Fruit fly (Drosophila melanogaster) whole organism, prepupa: ENCODE data around the gene CG34316.

Experiments
- Blimp-1 ChIP-seq: fragments of 200-800 bp; sonication (Bioruptor generic); optimal IDR thresholded peaks from 3 replicates; lab custom pipeline; 2017; ENCODE audit warnings: missing biosample characterization, missing genetic modification characterization, mild to moderate bottlenecking, moderate library complexity, missing genetic modification reagents
- CG8319 ChIP-seq: fragments of 200-800 bp; sonication (Bioruptor generic); optimal IDR thresholded peaks from 3 replicates; lab custom pipeline; 2016; ENCODE audit warnings: missing biosample characterization, missing genetic modification characterization
- Eip75B ChIP-seq: fragments of 200-800 bp; sonication (Bioruptor generic); optimal IDR thresholded peaks from 3 replicates; lab custom pipeline; 2016; ENCODE audit warnings: missing biosample characterization, missing genetic modification characterization
- Eip78C ChIP-seq: fragments of 200-800 bp; sonication (Bioruptor generic); peaks from one replicate; lab custom pipeline; 2016; ENCODE audit warnings: missing biosample characterization, missing genetic modification characterization
- Gug ChIP-seq: fragments of 200-800 bp; sonication (Bioruptor generic); IDR thresholded peaks from 2 replicates; pipeline ENCODE4 v1.3.6; 2022; ENCODE audit warnings: missing biosample characterization, missing genetic modification characterization
- Hr38 ChIP-seq: sonication (Bioruptor generic); optimal IDR thresholded peaks from 2 replicates; lab custom pipeline; 2016; ENCODE audit warnings: missing biosample characterization, missing genetic modification characterization
- OdsH ChIP-seq: fragments of 200-800 bp; sonication (Bioruptor generic); optimal IDR thresholded peaks from 3 replicates; lab custom pipeline; 2016; ENCODE audit warnings: missing biosample characterization, missing genetic modification characterization
- Sox15 ChIP-seq: fragments of 200-800 bp; sonication (Bioruptor generic); optimal IDR thresholded peaks from 3 replicates; lab custom pipeline; 2016; ENCODE audit warnings: missing biosample characterization, missing genetic modification characterization
- dsx ChIP-seq: fragments of 200-800 bp; optimal IDR thresholded peaks from 3 replicates; lab custom pipeline; 2019; ENCODE audit warnings: missing biosample characterization, mild to moderate bottlenecking, missing genetic modification characterization, moderate library complexity; ENCODE audit not compliant: poor library complexity, severe bottlenecking
- salr ChIP-seq, 2 experiments: fragments of 200-800 bp; sonication (Bioruptor generic); optimal IDR thresholded peaks; 3 replicates each; lab custom pipeline; 2016 to 2018; ENCODE audit warnings: missing biosample characterization in 2 of 2, missing genetic modification characterization in 2 of 2, mild to moderate bottlenecking in 1 of 2

DNA sequence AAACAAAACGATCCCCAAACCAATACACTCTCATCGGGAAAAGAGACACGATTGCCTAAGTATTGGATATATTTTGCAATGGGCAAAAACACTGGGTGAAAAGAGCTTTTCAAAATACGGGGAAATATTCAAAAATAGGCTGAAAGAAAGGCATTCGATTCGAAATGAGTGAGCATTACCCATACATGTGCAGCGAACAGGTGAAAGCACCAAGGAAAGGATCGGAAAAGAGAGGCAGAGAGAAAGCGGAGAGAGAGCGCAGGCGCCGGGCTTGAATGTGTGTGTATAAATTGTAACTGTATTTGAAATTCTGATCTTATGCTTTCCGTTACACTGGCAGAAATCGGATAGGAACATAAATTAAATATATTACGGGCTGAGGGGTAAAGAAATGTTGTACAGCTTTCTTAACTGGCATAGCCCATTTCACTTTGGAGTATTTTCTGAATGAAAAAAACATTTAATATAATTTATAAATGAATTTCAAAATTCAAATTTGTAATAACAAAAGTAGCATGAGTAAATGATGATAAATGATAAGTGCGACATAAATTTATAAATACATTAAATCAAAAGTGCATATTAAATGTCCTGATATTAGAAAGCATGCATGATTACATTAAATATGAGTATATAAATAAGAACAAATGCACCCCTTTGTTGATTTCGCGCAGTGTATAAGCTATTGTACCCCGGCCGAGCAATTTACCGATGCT lies 50.4 kb downstream of the CG34316 start:
- TF ChIP-seq salr (GFP tag; optimal IDR thresholded peaks at IDR 0.05; lab: Kevin White, UChicago), result peak in 1 of 2 experiments; percentile 78
- peak; percentile 77 for TF ChIP-seq OdsH (GFP tag; lab: Kevin White, UChicago)
- peak; percentile 47 for TF ChIP-seq Sox15 (GFP tag; lab: Kevin White, UChicago)
- no peak for TF ChIP-seq Hr38 (GFP tag; lab: Kevin White, UChicago)
- peak; percentile 15 for TF ChIP-seq dsx (GFP tag; lab: Kevin White, UChicago)
- TF ChIP-seq Eip75B (GFP tag; lab: Kevin White, UChicago), result peak; percentile 58
- TF ChIP-seq Blimp-1, result peak; percentile 50
- TF ChIP-seq Eip78C (GFP tag; lab: Kevin White, UChicago), result peak; percentile 91
- peak; percentile 30; the same call in 1 of the 2 replicates for TF ChIP-seq Gug (GFP tag; lab: Robert Waterston, UW)
- peak; percentile 54 for TF ChIP-seq CG8319 (GFP tag; lab: Kevin White, UChicago)
